Worm (Caenorhabditis elegans): ENCODE results near the gene aldo-2.

DNA sequence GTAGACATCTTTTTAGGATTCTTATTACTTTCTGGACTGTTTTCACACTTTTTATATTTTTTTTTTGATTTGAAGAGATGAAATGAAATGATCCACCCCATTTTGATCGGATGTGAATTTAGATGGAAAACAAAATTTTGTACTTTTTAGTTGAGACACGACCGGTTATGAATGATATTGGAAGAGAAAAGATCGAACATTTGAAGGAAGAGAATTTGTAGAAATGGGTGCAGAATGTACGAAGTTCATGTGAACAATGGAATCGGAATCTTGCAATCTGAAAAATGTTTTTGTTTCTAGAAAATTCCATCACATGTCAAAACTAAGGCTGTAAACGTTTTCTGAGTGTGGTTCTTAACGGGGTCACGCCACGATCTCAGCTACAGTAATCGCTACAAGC is 6.4 kb upstream of the aldo-2 start, which contains the start of gene F01F1.14:
- no peak for TF ChIP-seq nhr-20 (tag; optimal IDR thresholded peaks at IDR 0.05)
- no peak for TF ChIP-seq ztf-4 (tag; optimal IDR thresholded peaks at IDR 0.05)

Data from whole organism, L1 larva.